Fruit fly (Drosophila melanogaster): ENCODE results near the gene Cap-D3.

Cap-D3 gene

dm6 chr2L:5526738-5527137 is 1.0 kb downstream of the Cap-D3 start, which contains the start of gene Cox11:
Cox11 (plus strand) TSS chr2L:5526957.
- TF ChIP-seq usp (GFP tag; optimal IDR thresholded peaks at IDR 0.05), result no peak
- TF ChIP-seq pan (optimal IDR thresholded peaks at IDR 0.05), result no peak
- TF ChIP-seq EcR (GFP tag; optimal IDR thresholded peaks at IDR 0.05), result no peak
- no peak for TF ChIP-seq Dll (optimal IDR thresholded peaks at IDR 0.05)
- TF ChIP-seq psq (optimal IDR thresholded peaks at IDR 0.05), result no peak
- no peak for TF ChIP-seq CG8478 (optimal IDR thresholded peaks at IDR 0.05)

- TF ChIP-seq psq (optimal IDR thresholded peaks at IDR 0.05) (no peak), pan (optimal IDR thresholded peaks at IDR 0.05) (no peak), CG8478 (optimal IDR thresholded peaks at IDR 0.05) (no peak), EcR (GFP tag; optimal IDR thresholded peaks at IDR 0.05) (no peak), Dll (optimal IDR thresholded peaks at IDR 0.05) (no peak), usp (GFP tag; optimal IDR thresholded peaks at IDR 0.05) (no peak)
Observed at dm6 chr2L:5527861-5528260, 2.2 kb downstream of the Cap-D3 start, which contains the start of gene CG31915. CG31915 (plus strand) TSS chr2L:5528123.

dm6 chr2L:5532061-5532460 is 6.4 kb downstream of the Cap-D3 start, which contains the start of gene Coq6:
Coq6 (minus strand) TSS chr2L:5532223.
- TF ChIP-seq usp (GFP tag; optimal IDR thresholded peaks at IDR 0.05), result no peak
- no peak for TF ChIP-seq pan (optimal IDR thresholded peaks at IDR 0.05)
- TF ChIP-seq EcR (GFP tag; optimal IDR thresholded peaks at IDR 0.05), result no peak
- no peak for TF ChIP-seq psq (optimal IDR thresholded peaks at IDR 0.05)
- TF ChIP-seq Dll (optimal IDR thresholded peaks at IDR 0.05), result no peak
- TF ChIP-seq CG8478 (optimal IDR thresholded peaks at IDR 0.05), result no peak

DNA sequence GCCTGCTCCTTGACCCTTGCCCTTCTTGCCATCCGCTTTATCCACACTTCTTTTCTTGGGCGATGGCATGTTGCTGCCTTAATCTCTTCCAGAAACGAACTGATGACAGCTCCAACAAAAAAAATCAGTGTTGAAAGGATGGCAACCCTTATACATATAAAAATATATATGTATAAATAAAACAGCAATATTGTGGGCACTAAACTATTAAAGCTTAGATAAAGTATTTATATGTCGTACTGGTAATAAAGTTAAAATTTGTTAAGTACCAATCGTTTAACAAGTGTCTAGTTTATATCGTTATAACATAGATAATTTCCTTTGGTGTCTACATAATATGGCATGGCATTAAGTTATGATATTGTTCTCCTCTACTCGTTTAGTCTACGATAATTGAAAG is 11.0 kb downstream of the Cap-D3 start, which contains the start of gene tomb:
tomb (minus strand) TSS at position 101 of the 400 bp plus-strand sequence.
- no peak for TF ChIP-seq EcR (GFP tag; optimal IDR thresholded peaks at IDR 0.05)
- no peak for TF ChIP-seq CG8478 (optimal IDR thresholded peaks at IDR 0.05)
- TF ChIP-seq Dll (optimal IDR thresholded peaks at IDR 0.05), result no peak
- TF ChIP-seq pan (optimal IDR thresholded peaks at IDR 0.05), result no peak
- TF ChIP-seq usp (GFP tag; optimal IDR thresholded peaks at IDR 0.05), result no peak
- no peak for TF ChIP-seq psq (optimal IDR thresholded peaks at IDR 0.05)

DNA sequence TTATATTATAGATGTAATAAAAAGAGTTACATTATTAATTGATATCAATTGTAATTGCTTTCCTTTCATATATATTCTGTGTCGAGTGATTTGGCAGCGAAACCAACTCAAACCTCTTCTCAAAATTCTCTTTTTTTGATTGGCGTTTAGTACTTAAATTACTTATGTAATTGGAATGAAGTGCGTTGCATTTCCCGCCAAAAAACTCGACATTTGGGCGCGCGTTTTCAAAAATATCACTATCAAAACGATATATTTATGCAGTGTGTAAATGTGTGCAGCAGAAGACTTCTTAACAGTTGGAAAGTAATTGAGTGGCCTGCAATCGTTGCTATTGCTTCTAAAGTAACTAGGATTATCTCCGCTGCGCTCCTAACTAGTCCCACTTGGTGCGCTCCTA is 11.4 kb downstream of the Cap-D3 start:
- TF ChIP-seq psq (optimal IDR thresholded peaks at IDR 0.05) (no peak), CG8478 (optimal IDR thresholded peaks at IDR 0.05) (no peak), usp (GFP tag; optimal IDR thresholded peaks at IDR 0.05) (no peak), pan (optimal IDR thresholded peaks at IDR 0.05) (no peak), EcR (GFP tag; optimal IDR thresholded peaks at IDR 0.05) (no peak), Dll (optimal IDR thresholded peaks at IDR 0.05) (no peak)

dm6 chr2L:5539034-5539433 is 13.3 kb downstream of the Cap-D3 start, which contains the start of gene CG14015:
CG14015 (minus strand) TSS chr2L:5539196.
- no peak for TF ChIP-seq CG8478 (optimal IDR thresholded peaks at IDR 0.05)
- no peak for TF ChIP-seq pan (optimal IDR thresholded peaks at IDR 0.05)
- no peak for TF ChIP-seq psq (optimal IDR thresholded peaks at IDR 0.05)
- no peak for TF ChIP-seq Dll (optimal IDR thresholded peaks at IDR 0.05)

- TF ChIP-seq EcR (GFP tag; optimal IDR thresholded peaks at IDR 0.05) (no peak), Dll (optimal IDR thresholded peaks at IDR 0.05) (no peak), psq (optimal IDR thresholded peaks at IDR 0.05) (no peak), CG8478 (optimal IDR thresholded peaks at IDR 0.05) (no peak), usp (GFP tag; optimal IDR thresholded peaks at IDR 0.05) (no peak), pan (optimal IDR thresholded peaks at IDR 0.05) (no peak)
Observed at dm6 chr2L:5541935-5542685, 16.4 kb downstream of the Cap-D3 start, which contains the start of the genes Hel25E and Lam. Hel25E (minus strand) TSS chr2L:5542314. Lam (plus strand) TSS chr2L:5542480.

DNA sequence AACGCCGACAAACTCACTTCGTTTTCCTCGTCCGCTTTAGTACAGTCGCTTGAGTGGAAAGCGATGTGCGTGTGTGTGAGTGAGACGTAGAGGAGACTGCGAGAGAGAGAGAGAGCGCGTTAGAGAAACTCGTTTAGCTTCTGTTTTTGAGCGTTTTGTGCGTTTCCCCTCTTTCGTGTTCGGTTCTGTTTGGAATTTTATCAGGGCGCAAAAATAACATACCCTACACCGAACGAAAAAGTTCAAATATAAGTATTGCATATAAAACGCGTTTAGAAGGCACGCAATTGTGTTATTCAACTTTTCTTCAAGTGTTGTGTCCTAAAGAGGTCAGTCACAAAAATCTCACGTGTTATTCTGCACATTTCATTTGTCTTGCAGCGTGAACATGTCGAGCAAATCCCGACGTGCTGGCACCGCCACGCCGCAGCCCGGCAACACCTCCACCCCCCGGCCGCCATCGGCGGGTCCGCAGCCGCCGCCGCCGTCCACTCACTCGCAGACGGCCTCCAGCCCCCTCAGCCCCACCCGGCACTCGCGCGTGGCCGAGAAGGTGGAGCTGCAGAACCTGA is 17.3 kb downstream of the Cap-D3 start:
- TF ChIP-seq psq (optimal IDR thresholded peaks at IDR 0.05) (no peak), pan (optimal IDR thresholded peaks at IDR 0.05) (no peak), usp (GFP tag; optimal IDR thresholded peaks at IDR 0.05) (no peak), EcR (GFP tag; optimal IDR thresholded peaks at IDR 0.05) (no peak), Dll (optimal IDR thresholded peaks at IDR 0.05) (no peak), CG8478 (optimal IDR thresholded peaks at IDR 0.05) (no peak)

- no peak for TF ChIP-seq pan (optimal IDR thresholded peaks at IDR 0.05)
- no peak for TF ChIP-seq usp (GFP tag; optimal IDR thresholded peaks at IDR 0.05)
- no peak for TF ChIP-seq psq (optimal IDR thresholded peaks at IDR 0.05)
- no peak for TF ChIP-seq EcR (GFP tag; optimal IDR thresholded peaks at IDR 0.05)
- no peak for TF ChIP-seq Dll (optimal IDR thresholded peaks at IDR 0.05)
- TF ChIP-seq CG8478 (optimal IDR thresholded peaks at IDR 0.05), result no peak
Observed at dm6 chr2L:5546207-5546517, 20.5 kb downstream of the Cap-D3 start.

DNA sequence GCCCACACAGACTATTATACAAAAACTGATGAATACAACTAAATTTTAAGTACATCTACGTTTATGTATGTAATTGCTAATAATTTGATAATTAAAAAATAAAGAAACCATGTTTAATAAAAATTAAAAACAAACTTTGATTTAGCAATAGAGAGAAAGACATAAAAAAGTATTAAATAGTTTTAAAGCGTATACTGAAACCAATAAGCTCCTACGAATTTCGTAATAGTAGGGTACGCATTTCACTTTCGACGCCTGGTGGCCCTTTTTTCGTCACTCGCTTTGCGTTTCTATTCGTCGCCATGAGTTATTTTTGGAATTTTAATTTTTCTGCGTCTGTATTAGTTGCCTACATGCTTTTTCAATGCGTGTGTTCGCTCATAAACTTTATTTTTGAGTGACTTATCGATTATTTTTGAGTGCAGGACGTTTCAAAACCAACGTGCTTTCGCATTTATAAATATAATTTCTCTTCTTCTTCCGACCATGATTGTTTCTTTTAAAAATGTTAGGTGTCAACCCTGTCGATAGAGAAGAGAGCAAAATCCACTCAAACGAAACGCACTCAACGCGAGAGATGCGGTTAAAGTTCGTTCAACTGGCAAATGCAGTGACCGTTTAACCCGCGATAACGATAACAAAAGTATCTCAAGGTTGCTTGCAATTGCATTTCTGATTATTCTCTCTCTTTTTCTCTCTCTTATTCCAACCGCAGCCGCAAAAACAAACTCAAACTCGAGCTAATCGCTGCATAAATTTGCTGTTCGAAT is 21.0 kb downstream of the Cap-D3 start, which contains the start of gene Oscillin:
Oscillin (plus strand) TSS at position 569 of the 770 bp plus-strand sequence.
- TF ChIP-seq usp (GFP tag; optimal IDR thresholded peaks at IDR 0.05) (no peak), psq (optimal IDR thresholded peaks at IDR 0.05) (no peak), Dll (optimal IDR thresholded peaks at IDR 0.05) (no peak), CG8478 (optimal IDR thresholded peaks at IDR 0.05) (no peak)

DNA sequence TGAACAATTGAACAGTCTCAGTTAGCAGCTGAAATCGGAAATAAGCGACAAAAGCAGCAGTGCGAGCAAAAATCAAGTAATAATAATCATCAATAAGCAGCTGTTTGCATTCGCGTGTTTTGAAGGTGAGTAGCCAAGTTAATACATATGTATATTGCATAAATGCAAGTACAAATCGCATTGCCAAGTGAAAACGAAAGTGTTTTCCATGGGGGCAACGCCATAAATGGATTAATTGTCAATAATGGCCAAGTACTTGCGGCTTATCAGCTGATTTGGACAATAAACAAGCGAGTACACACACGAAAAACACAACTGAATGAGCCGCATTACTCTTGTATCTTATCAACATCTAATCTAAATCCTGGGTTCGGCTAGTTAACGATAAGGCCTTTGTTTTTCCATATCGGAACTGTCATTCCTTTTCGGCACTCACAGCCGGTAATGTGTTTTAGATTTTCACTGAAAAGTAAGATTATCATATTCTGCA is 21.6 kb downstream of the Cap-D3 start:
- TF ChIP-seq usp (GFP tag; optimal IDR thresholded peaks at IDR 0.05) (no peak), Dll (optimal IDR thresholded peaks at IDR 0.05) (no peak), pan (optimal IDR thresholded peaks at IDR 0.05) (no peak), psq (optimal IDR thresholded peaks at IDR 0.05) (no peak), EcR (GFP tag; optimal IDR thresholded peaks at IDR 0.05) (no peak), CG8478 (optimal IDR thresholded peaks at IDR 0.05) (no peak)

All from whole organism.